Worm (Caenorhabditis elegans) whole organism, L1 larva: ENCODE data around the gene C14A4.6.

Source experiments
- C04F5.9 ChIP-seq: sonication (generic microtip); optimal IDR thresholded peaks from 2 replicates; lab custom pipeline; 2016; ENCODE audit warnings: missing genetic modification characterization, missing compliant biosample characterization
- aha-1 ChIP-seq: fragments of 150-350 bp; optimal IDR thresholded peaks from 2 replicates; lab custom pipeline; 2014; ENCODE audit warnings: missing biosample characterization, missing genetic modification characterization
- alr-1 ChIP-seq: fragments of 200-800 bp; sonication (Bioruptor generic); optimal IDR thresholded peaks from 2 replicates; lab custom pipeline; 2018; ENCODE audit warnings: borderline replicate concordance, mild to moderate bottlenecking, missing genetic modification characterization, missing compliant biosample characterization
- ama-1 ChIP-seq: fragments of 150-350 bp; optimal IDR thresholded peaks from 2 replicates; lab custom pipeline; 2014
- blmp-1 ChIP-seq: fragments of 150-350 bp; optimal IDR thresholded peaks from 2 replicates; lab custom pipeline; 2014; ENCODE audit warnings: missing biosample characterization, missing genetic modification characterization
- ceh-63 ChIP-seq: fragments of 200-800 bp; sonication (Bioruptor generic); optimal IDR thresholded peaks from 2 replicates; lab custom pipeline; 2018; ENCODE audit warnings: mild to moderate bottlenecking, missing genetic modification characterization, missing compliant biosample characterization
- ceh-8 ChIP-seq: fragments of 200-800 bp; sonication (Bioruptor generic); optimal IDR thresholded peaks from 2 replicates; lab custom pipeline; 2018; ENCODE audit warnings: mild to moderate bottlenecking, missing genetic modification characterization, moderate library complexity, missing compliant biosample characterization
- ceh-82 ChIP-seq, 3 experiments: fragments of 150-350 bp in 1 of 3; sonication (generic microtip) in 2 of 3; optimal IDR thresholded peaks; 2 replicates each; lab custom pipeline; 2014 to 2017; ENCODE audit warnings: missing biosample characterization in 3 of 3, missing genetic modification characterization in 3 of 3
- ceh-88 ChIP-seq: fragments of 200-800 bp; sonication (Bioruptor generic); IDR thresholded peaks from 2 replicates; pipeline ENCODE4 v1.3.6; 2022; ENCODE audit warnings: missing genetic modification characterization, missing compliant biosample characterization
- ceh-90 ChIP-seq: sonication (generic microtip); optimal IDR thresholded peaks from 2 replicates; lab custom pipeline; 2016; ENCODE audit warnings: missing genetic modification characterization, missing compliant biosample characterization
- dsc-1 ChIP-seq: sonication (generic microtip); optimal IDR thresholded peaks from 2 replicates; lab custom pipeline; 2016; ENCODE audit warnings: mild to moderate bottlenecking, missing genetic modification characterization, missing compliant biosample characterization
- efl-3 ChIP-seq: fragments of 200-800 bp; sonication (Bioruptor generic); optimal IDR thresholded peaks from 2 replicates; lab custom pipeline; 2018; ENCODE audit warnings: mild to moderate bottlenecking, missing genetic modification characterization, missing compliant biosample characterization
- egl-13 ChIP-seq: sonication (generic microtip); optimal IDR thresholded peaks from 2 replicates; lab custom pipeline; 2016; ENCODE audit warnings: missing genotype, missing genetic modification reagents, missing genetic modification characterization, missing compliant biosample characterization
- egl-27 ChIP-seq, 2 experiments: fragments of 150-350 bp in 1 of 2; sonication (generic microtip); optimal IDR thresholded peaks; 3 replicates each; lab custom pipeline; 2017 to 2018; ENCODE audit warnings: missing biosample characterization in 2 of 2, missing genetic modification characterization in 2 of 2, missing genetic modification reagents in 2 of 2
- ets-5 ChIP-seq: fragments of 200-800 bp; sonication (Bioruptor generic); IDR thresholded peaks from 2 replicates; pipeline ENCODE4 v1.3.6; 2022; ENCODE audit warnings: missing genetic modification characterization, missing compliant biosample characterization
- fkh-10 ChIP-seq: sonication (generic microtip); optimal IDR thresholded peaks from 2 replicates; lab custom pipeline; 2017; ENCODE audit warnings: missing biosample characterization, missing genetic modification reagents, missing genetic modification characterization
- fos-1 ChIP-seq: fragments of 150-350 bp; optimal IDR thresholded peaks from 2 replicates; lab custom pipeline; 2014; ENCODE audit warnings: missing biosample characterization, missing genetic modification characterization
- grh-1 ChIP-seq: fragments of 200-800 bp; sonication (Bioruptor generic); IDR thresholded peaks from 2 replicates; pipeline ENCODE4 v1.3.6; 2022; ENCODE audit warnings: missing genetic modification reagents, missing genetic modification characterization, missing compliant biosample characterization
- hlh-4 ChIP-seq: sonication (generic microtip); optimal IDR thresholded peaks from 2 replicates; lab custom pipeline; 2016; ENCODE audit warnings: mild to moderate bottlenecking, missing genetic modification characterization, missing compliant biosample characterization
- irx-1 ChIP-seq: sonication (generic microtip); optimal IDR thresholded peaks from 2 replicates; lab custom pipeline; 2016; ENCODE audit warnings: missing genetic modification characterization, missing compliant biosample characterization
- isw-1 ChIP-seq: fragments of 200-800 bp; sonication (Bioruptor generic); IDR thresholded peaks from 2 replicates; pipeline ENCODE4 v1.3.6; 2022; ENCODE audit warnings: missing genetic modification characterization, missing compliant biosample characterization
- lin-14 ChIP-seq: fragments of 200-800 bp; sonication (Bioruptor generic); optimal IDR thresholded peaks from 2 replicates; lab custom pipeline; 2018; ENCODE audit warnings: mild to moderate bottlenecking, missing genetic modification characterization, moderate library complexity, missing compliant biosample characterization
- lin-15B ChIP-seq: fragments of 150-350 bp; sonication (generic microtip); optimal IDR thresholded peaks from 3 replicates; lab custom pipeline; 2014; ENCODE audit warnings: missing biosample characterization, missing genetic modification characterization
- lin-35 ChIP-seq, 2 experiments: fragments of 150-350 bp; optimal IDR thresholded peaks; 2 replicates each; lab custom pipeline; 2014; ENCODE audit warnings: missing biosample characterization in 2 of 2, missing genetic modification characterization in 2 of 2, missing genetic modification reagents in 2 of 2
- lin-39 ChIP-seq: fragments of 150-350 bp; optimal IDR thresholded peaks from 2 replicates; lab custom pipeline; 2014; ENCODE audit warnings: missing biosample characterization, missing genetic modification reagents, missing genetic modification characterization
- lir-3 ChIP-seq: sonication (generic microtip); optimal IDR thresholded peaks from 2 replicates; lab custom pipeline; 2016; ENCODE audit warnings: mild to moderate bottlenecking, missing genetic modification characterization, moderate library complexity, missing compliant biosample characterization; ENCODE audit not compliant: poor library complexity
- mep-1 ChIP-seq: fragments of 150-350 bp; optimal IDR thresholded peaks from 2 replicates; lab custom pipeline; 2014; ENCODE audit warnings: missing biosample characterization, missing genetic modification characterization
- nhr-11 ChIP-seq: fragments of 150-350 bp; optimal IDR thresholded peaks from 2 replicates; lab custom pipeline; 2014; ENCODE audit warnings: missing biosample characterization, missing genetic modification characterization
- nhr-12 ChIP-seq: sonication (generic microtip); optimal IDR thresholded peaks from 2 replicates; lab custom pipeline; 2017; ENCODE audit warnings: missing biosample characterization, missing genetic modification characterization
- nhr-19 ChIP-seq: fragments of 200-800 bp; sonication (Bioruptor generic); conservative IDR thresholded peaks from 2 replicates; pipeline ENCODE4 v1.3.6; 2022; ENCODE audit warnings: missing genetic modification characterization, missing compliant biosample characterization
- nhr-20 ChIP-seq: sonication (generic microtip); optimal IDR thresholded peaks from 2 replicates; lab custom pipeline; 2016; ENCODE audit warnings: mild to moderate bottlenecking, missing genetic modification characterization, missing compliant biosample characterization
- nhr-28 ChIP-seq: fragments of 150-350 bp; optimal IDR thresholded peaks from 2 replicates; lab custom pipeline; 2014; ENCODE audit warnings: missing biosample characterization, missing genetic modification characterization
- nhr-47 ChIP-seq: sonication (generic microtip); optimal IDR thresholded peaks from 2 replicates; lab custom pipeline; 2016; ENCODE audit warnings: mild to moderate bottlenecking, missing genetic modification characterization, moderate library complexity, missing compliant biosample characterization
- nhr-76 ChIP-seq: sonication (generic microtip); optimal IDR thresholded peaks from 2 replicates; lab custom pipeline; 2017; ENCODE audit warnings: missing biosample characterization, missing genetic modification characterization
- nhr-77 ChIP-seq: fragments of 150-350 bp; optimal IDR thresholded peaks from 2 replicates; lab custom pipeline; 2014; ENCODE audit warnings: missing biosample characterization, missing genetic modification characterization
- nhr-85 ChIP-seq: sonication (generic microtip); peaks from one replicate; lab custom pipeline; 2016; ENCODE audit warnings: missing genetic modification characterization, inconsistent platforms, missing compliant biosample characterization
- nhr-90 ChIP-seq: sonication (generic microtip); optimal IDR thresholded peaks from 2 replicates; lab custom pipeline; 2016; ENCODE audit warnings: mild to moderate bottlenecking, missing genetic modification characterization, missing compliant biosample characterization; ENCODE audit not compliant: poor library complexity
- pax-3 ChIP-seq: fragments of 200-800 bp; sonication (Bioruptor generic); optimal IDR thresholded peaks from 2 replicates; lab custom pipeline; 2018; ENCODE audit warnings: mild to moderate bottlenecking, missing genetic modification characterization, moderate library complexity, missing compliant biosample characterization
- pqm-1 ChIP-seq: sonication (generic microtip); optimal IDR thresholded peaks from 3 replicates; lab custom pipeline; 2017; ENCODE audit warnings: missing biosample characterization, missing genetic modification characterization
- rnt-1 ChIP-seq: sonication (generic microtip); optimal IDR thresholded peaks from 2 replicates; lab custom pipeline; 2016; ENCODE audit warnings: mild to moderate bottlenecking, missing genetic modification characterization, moderate library complexity, missing compliant biosample characterization
- skn-1 ChIP-seq: fragments of 150-350 bp; optimal IDR thresholded peaks from 2 replicates; lab custom pipeline; 2014; ENCODE audit warnings: missing biosample characterization, missing genetic modification characterization
- snu-23 ChIP-seq: sonication (generic microtip); optimal IDR thresholded peaks from 2 replicates; lab custom pipeline; 2016; ENCODE audit warnings: missing genetic modification characterization, missing compliant biosample characterization
- sox-4 ChIP-seq: sonication (generic microtip); optimal IDR thresholded peaks from 2 replicates; lab custom pipeline; 2016; ENCODE audit warnings: missing genetic modification characterization, missing compliant biosample characterization
- sup-37 ChIP-seq: fragments of 200-800 bp; sonication (Bioruptor generic); optimal IDR thresholded peaks from 2 replicates; lab custom pipeline; 2018; ENCODE audit warnings: mild to moderate bottlenecking, missing genetic modification characterization, missing compliant biosample characterization
- swsn-7 ChIP-seq: sonication (generic microtip); optimal IDR thresholded peaks from 2 replicates; lab custom pipeline; 2016; ENCODE audit warnings: missing genetic modification characterization, missing compliant biosample characterization
- unc-130 ChIP-seq: fragments of 150-350 bp; optimal IDR thresholded peaks from 2 replicates; lab custom pipeline; 2017; ENCODE audit warnings: missing biosample characterization, missing genetic modification characterization, inconsistent platforms
- unc-86 ChIP-seq: sonication (generic microtip); optimal IDR thresholded peaks from 2 replicates; lab custom pipeline; 2016; ENCODE audit warnings: missing genetic modification characterization, missing compliant biosample characterization
- unc-98 ChIP-seq: fragments of 200-800 bp; sonication (Bioruptor generic); IDR thresholded peaks from 2 replicates; pipeline ENCODE4 v1.3.6; 2022; ENCODE audit warnings: missing genetic modification characterization, missing compliant biosample characterization
- vab-15 ChIP-seq: sonication (generic microtip); optimal IDR thresholded peaks from 2 replicates; lab custom pipeline; 2017; ENCODE audit warnings: missing genotype, mild to moderate bottlenecking, missing genetic modification characterization, missing compliant biosample characterization
- xbp-1 ChIP-seq: sonication (generic microtip); optimal IDR thresholded peaks from 2 replicates; lab custom pipeline; 2016; ENCODE audit warnings: missing genetic modification characterization, missing compliant biosample characterization
- zip-4 ChIP-seq: fragments of 200-800 bp; sonication (Bioruptor generic); optimal IDR thresholded peaks from 2 replicates; lab custom pipeline; 2018; ENCODE audit warnings: mild to moderate bottlenecking, missing genetic modification characterization, moderate library complexity, missing compliant biosample characterization
- ztf-11 ChIP-seq, 2 experiments: sonication (generic microtip); optimal IDR thresholded peaks; 2 replicates each; lab custom pipeline; 2016 to 2017; ENCODE audit warnings: missing genetic modification characterization in 2 of 2, missing biosample characterization in 1 of 2, missing compliant biosample characterization in 1 of 2
- ztf-4 ChIP-seq: fragments of 150-350 bp; optimal IDR thresholded peaks from 2 replicates; lab custom pipeline; 2014; ENCODE audit warnings: missing biosample characterization, missing genetic modification characterization

Gene C14A4.6

ce11 chrII:10558962-10559415 is 35.6 kb downstream of the C14A4.6 start:
- peak; percentile 78 for TF ChIP-seq lir-3 (tag; lab: Kevin White, UChicago)
- peak; percentile 66 to 78 for TF ChIP-seq lin-35 (GFP tag; optimal IDR thresholded peaks at IDR 0.05; lab: Kevin White, UChicago)
- peak; percentile 58 for TF ChIP-seq isw-1 (GFP tag; lab: Robert Waterston, UW)
- TF ChIP-seq nhr-20 (tag; lab: Kevin White, UChicago) = peak; percentile 95
- peak; percentile 51 for TF ChIP-seq sup-37 (GFP tag; lab: Kevin White, UChicago)
- TF ChIP-seq ceh-90 (tag; lab: Kevin White, UChicago) = no peak
- TF ChIP-seq ceh-63 = no peak
- TF ChIP-seq zip-4 (GFP tag; lab: Kevin White, UChicago) = peak; percentile 53
- peak; percentile 87 for TF ChIP-seq nhr-19
- TF ChIP-seq sox-4 (tag; lab: Kevin White, UChicago) = peak; percentile 70
- peak; percentile 89 for TF ChIP-seq rnt-1 (tag; lab: Kevin White, UChicago)
- TF ChIP-seq nhr-11 = peak; percentile 61
- TF ChIP-seq ceh-88 (GFP tag; lab: Robert Waterston, UW) = peak; percentile 80
- TF ChIP-seq lin-39 (tag; lab: Kevin White, UChicago) = peak; percentile 64
- peak; percentile 78 for TF ChIP-seq unc-86 (tag; lab: Kevin White, UChicago)
- peak; percentile 77 for TF ChIP-seq pax-3 (tag; lab: Kevin White, UChicago)
- TF ChIP-seq aha-1 (tag; lab: Kevin White, UChicago) = peak; percentile 87
- peak; percentile 76 for TF ChIP-seq ztf-4 (tag; lab: Kevin White, UChicago)
- TF ChIP-seq lin-14 (GFP tag; lab: Kevin White, UChicago) = peak; percentile 97
- no peak for TF ChIP-seq nhr-28 (tag; lab: Kevin White, UChicago)
- peak; percentile 10 for TF ChIP-seq fkh-10 (GFP tag; lab: Kevin White, UChicago)
- TF ChIP-seq irx-1 (tag; lab: Kevin White, UChicago) = peak; percentile 78
- TF ChIP-seq ztf-11 (tag; optimal IDR thresholded peaks at IDR 0.05; lab: Kevin White, UChicago) = peak in 1 of 2 experiments; percentile 79
- TF ChIP-seq egl-27 (tag; optimal IDR thresholded peaks at IDR 0.05; lab: Kevin White, UChicago) = no peak
- no peak for TF ChIP-seq fos-1 (tag; lab: Kevin White, UChicago)
- TF ChIP-seq xbp-1 = peak; percentile 87
- TF ChIP-seq swsn-7 (tag; lab: Kevin White, UChicago) = peak; percentile 83
- TF ChIP-seq grh-1 (GFP tag; lab: Robert Waterston, UW) = peak; percentile 45
- no peak for TF ChIP-seq unc-98
- peak; percentile 51 for TF ChIP-seq egl-13 (tag; lab: Kevin White, UChicago)
- TF ChIP-seq ets-5 (GFP tag; lab: Robert Waterston, UW) = no peak
- peak; percentile 97 for TF ChIP-seq nhr-85 (tag; lab: Kevin White, UChicago)
- TF ChIP-seq mep-1 (tag; lab: Kevin White, UChicago) = peak; percentile 82
- peak; percentile 12 to 56 (median 37) for TF ChIP-seq ceh-82 (tag; optimal IDR thresholded peaks at IDR 0.05; lab: Kevin White, UChicago)
- TF ChIP-seq ama-1 (lab: Kevin White, UChicago) = peak; percentile 58
- no peak for TF ChIP-seq nhr-12 (tag; lab: Kevin White, UChicago)
- TF ChIP-seq pqm-1 (tag; lab: Kevin White, UChicago) = no peak
- peak; percentile 69 for TF ChIP-seq efl-3 (GFP tag; lab: Kevin White, UChicago)
- TF ChIP-seq snu-23 (GFP tag; lab: Kevin White, UChicago) = peak; percentile 93
- TF ChIP-seq nhr-76 (tag; lab: Kevin White, UChicago) = no peak
- TF ChIP-seq hlh-4 (tag; lab: Kevin White, UChicago) = no peak
- TF ChIP-seq nhr-90 = peak; percentile 79
- TF ChIP-seq unc-130 (tag; lab: Kevin White, UChicago) = peak; percentile 31
- TF ChIP-seq alr-1 (tag; lab: Kevin White, UChicago) = no peak
- peak; percentile 70 for TF ChIP-seq dsc-1
- peak; percentile 22 for TF ChIP-seq C04F5.9 (tag; lab: Kevin White, UChicago)
- TF ChIP-seq skn-1 = peak; percentile 45
- TF ChIP-seq vab-15 (tag; lab: Kevin White, UChicago) = no peak
- TF ChIP-seq nhr-77 (tag; lab: Kevin White, UChicago) = no peak
- TF ChIP-seq ceh-8 (GFP tag; lab: Kevin White, UChicago) = no peak
- TF ChIP-seq blmp-1 (tag; lab: Kevin White, UChicago) = peak; percentile 77
- TF ChIP-seq nhr-47 (tag; lab: Kevin White, UChicago) = peak; percentile 88
- TF ChIP-seq lin-15B (tag; lab: Kevin White, UChicago) = no peak
